Worm (Caenorhabditis elegans) whole organism, young adult: ENCODE data around the gene msp-59.
"Not testable (repeated sequence)": the region's sequence is repeated elsewhere in the genome, so short reads cannot be mapped to it uniquely, and the experiment has no call there.

Source experiments
- C17E4.6 ChIP-seq: fragments of 200-800 bp; sonication (Bioruptor generic); IDR thresholded peaks from 2 replicates; pipeline ENCODE4 v1.3.6; 2022; ENCODE audit warnings: missing genetic modification reagents, missing genetic modification characterization, missing compliant biosample characterization
- F33H1.4 ChIP-seq: fragments of 200-800 bp; sonication (Bioruptor generic); IDR thresholded peaks from 2 replicates; pipeline ENCODE4 v1.3.6; 2022; ENCODE audit warnings: missing genetic modification reagents, missing genetic modification characterization, missing compliant biosample characterization
- F57A8.1 ChIP-seq: fragments of 200-800 bp; sonication (Bioruptor generic); optimal IDR thresholded peaks from 2 replicates; lab custom pipeline; 2018; ENCODE audit warnings: mild to moderate bottlenecking, missing genetic modification characterization, moderate library complexity, missing compliant biosample characterization
- Y53F4B.3 ChIP-seq: fragments of 200-800 bp; sonication (Bioruptor generic); IDR thresholded peaks from 2 replicates; pipeline ENCODE4 v1.3.6; 2022; ENCODE audit warnings: missing genetic modification reagents, missing genetic modification characterization, missing compliant biosample characterization
- Y53G8AR.9 ChIP-seq: fragments of 200-800 bp; sonication (Bioruptor generic); conservative IDR thresholded peaks from 2 replicates; pipeline ENCODE4 v1.3.6; 2022; ENCODE audit warnings: missing genetic modification reagents, missing genetic modification characterization, missing compliant biosample characterization
- madf-3 ChIP-seq: fragments of 200-800 bp; sonication (Bioruptor generic); IDR thresholded peaks from 2 replicates; pipeline ENCODE4 v1.3.6; 2022; ENCODE audit warnings: missing genetic modification reagents, missing genetic modification characterization, missing compliant biosample characterization
- madf-8 ChIP-seq: fragments of 200-800 bp; sonication (Bioruptor generic); conservative IDR thresholded peaks from 2 replicates; pipeline ENCODE4 v1.3.6; 2022; ENCODE audit warnings: missing genetic modification reagents, missing genetic modification characterization, missing compliant biosample characterization
- unc-130 ChIP-seq: sonication (generic microtip); optimal IDR thresholded peaks from 2 replicates; lab custom pipeline; 2016; ENCODE audit warnings: missing genetic modification reagents, missing genetic modification characterization, missing compliant biosample characterization

DNA sequence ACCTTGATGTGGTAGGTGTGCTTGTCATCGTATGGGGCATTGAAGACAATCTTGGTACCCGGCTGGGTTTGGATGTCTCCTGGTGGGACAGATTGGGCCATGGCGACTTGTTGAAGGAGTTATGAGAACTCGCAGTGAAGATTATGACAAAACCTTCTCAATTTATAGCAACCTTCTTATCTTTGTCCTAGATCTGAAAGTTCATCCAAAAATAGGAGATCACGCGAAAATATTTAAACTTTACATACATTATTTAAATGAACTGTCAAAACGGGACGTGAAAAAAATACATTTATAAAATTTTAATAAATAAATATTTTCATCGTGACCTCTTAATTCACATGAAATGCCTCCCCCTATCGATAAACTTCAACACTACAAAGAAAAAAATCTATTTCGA, at the start of gene msp-59, which contains the start of gene ZK354.2:
- not testable (repeated sequence) for TF ChIP-seq madf-8 (GFP tag; lab: Robert Waterston, UW); F57A8.1 (GFP tag; lab: Kevin White, UChicago); unc-130 (GFP tag; lab: Kevin White, UChicago); C17E4.6; Y53F4B.3; Y53G8AR.9 (GFP tag; lab: Robert Waterston, UW); F33H1.4 (GFP tag; lab: Robert Waterston, UW); madf-3
